Fruit fly (Drosophila melanogaster): ENCODE data around the gene Usp10.
A peak's percentile ranks its signal among the peaks of the same experiment; 100 is the strongest.

The Usp10 gene

DNA sequence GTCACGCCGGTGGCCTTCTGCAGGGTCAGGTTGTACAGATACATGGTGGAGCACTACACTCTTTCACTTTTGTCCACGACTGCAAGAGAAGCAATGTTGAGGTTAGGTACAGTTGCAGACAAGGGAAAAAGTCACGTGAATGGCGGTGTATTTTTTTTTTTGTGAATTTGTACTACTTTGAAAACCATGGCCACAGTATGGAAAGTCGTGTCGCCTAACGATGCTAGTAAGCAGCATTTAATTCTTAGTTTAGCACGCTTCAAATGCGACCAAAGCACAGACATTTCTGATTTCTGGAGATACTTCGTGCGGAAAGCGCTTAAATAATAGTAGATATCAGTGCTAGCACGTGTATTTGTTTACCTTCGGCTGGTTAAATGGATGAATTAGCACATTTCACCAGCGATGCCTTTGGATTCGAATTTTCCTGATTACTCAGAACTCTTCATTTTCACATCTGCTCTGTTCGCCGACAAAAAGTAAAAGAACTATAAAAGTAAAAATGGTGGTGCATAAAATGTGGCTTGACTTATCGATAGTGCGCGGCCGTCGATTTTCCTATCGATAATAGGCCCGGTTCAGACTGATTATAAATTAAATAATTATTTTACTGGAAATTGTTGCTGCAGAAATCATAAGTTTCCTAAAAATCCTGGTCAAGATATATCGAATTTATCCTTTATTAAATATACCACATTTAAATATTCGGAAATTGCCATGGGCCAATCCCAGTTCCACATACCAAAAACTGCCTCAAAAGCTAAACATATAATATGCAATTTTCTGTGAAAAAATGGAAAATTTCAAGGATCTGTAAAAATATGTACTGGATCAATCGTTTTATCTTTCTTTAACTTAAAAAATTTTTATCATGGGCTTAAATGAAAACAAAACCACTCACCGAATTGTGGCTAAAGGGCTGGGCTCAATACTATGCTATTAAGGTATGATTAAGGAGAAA, 38.5 kb upstream of the Usp10 start, which contains the start of gene Sf3b3:
Sf3b3 (minus strand) TSS at position 489 of the 961 bp plus-strand sequence.
- TF ChIP-seq fd96Ca (GFP tag; IDR thresholded peaks at IDR 0.05) (peak; percentile 17; the same call in 1 of the 3 replicates), CG32121 (GFP tag; IDR thresholded peaks at IDR 0.05) (0 out of 2 replicates have a peak, but pooled peaks have one; percentile 16), rn (GFP tag; IDR thresholded peaks at IDR 0.05) (no peak), CG13204 (GFP tag; optimal IDR thresholded peaks at IDR 0.05) (no peak), Snoo (tag; optimal IDR thresholded peaks at IDR 0.05) (no peak), CG10348 (GFP tag; IDR thresholded peaks at IDR 0.05) (no peak), CG8301 (tag; optimal IDR thresholded peaks at IDR 0.05) (no peak), Pif1B (GFP tag; optimal IDR thresholded peaks at IDR 0.05) (no peak), Ets98B (GFP tag; IDR thresholded peaks at IDR 0.05) (peak; percentile 8; the same call in 1 of the 2 replicates), D1 (tag; optimal IDR thresholded peaks at IDR 0.05) (no peak), CG14655 (GFP tag; optimal IDR thresholded peaks at IDR 0.05) (no peak), CG12605 (GFP tag; IDR thresholded peaks at IDR 0.05) (peak; percentile 24; the same call in 1 of the 2 replicates), CG4496 (GFP tag; IDR thresholded peaks at IDR 0.05) (peak; percentile 33; the same call in 1 of the 3 replicates), Pif1A (GFP tag; optimal IDR thresholded peaks at IDR 0.05) (no peak), EcR (GFP tag; optimal IDR thresholded peaks at IDR 0.05) (no peak), CG15710 (tag; optimal IDR thresholded peaks at IDR 0.05) (peak; percentile 12), CG34367 (tag; optimal IDR thresholded peaks at IDR 0.05) (no peak), gl (tag; optimal IDR thresholded peaks at IDR 0.05) (peak; percentile 10), CG8159 (tag; optimal IDR thresholded peaks at IDR 0.05) (no peak), CG17806 (tag; optimal IDR thresholded peaks at IDR 0.05) (peak; percentile 6), CG9948 (tag; optimal IDR thresholded peaks at IDR 0.05) (peak; percentile 6)

DNA sequence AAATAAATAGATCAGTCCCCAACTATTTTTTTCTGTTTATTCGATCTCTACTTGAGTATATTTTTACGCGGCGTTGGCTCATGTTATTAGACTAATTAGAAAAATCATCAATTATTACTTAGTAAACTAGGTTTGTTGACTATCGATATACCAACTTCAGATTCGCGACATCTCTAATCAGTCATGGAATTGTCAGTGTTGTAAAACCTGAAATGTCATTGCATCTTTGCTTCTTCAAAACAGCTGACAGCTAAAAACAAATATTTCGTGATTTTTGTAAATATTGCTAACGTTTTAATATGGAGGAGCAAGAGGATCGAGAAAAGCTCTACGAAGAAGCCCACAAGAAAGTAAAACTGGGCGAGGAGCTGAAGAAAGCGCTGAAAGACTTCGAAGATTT, 37.8 kb upstream of the Usp10 start, which contains the start of gene CG42553:
CG42553 (plus strand) TSS at position 216 of the 400 bp plus-strand sequence.
- no peak for TF ChIP-seq Pif1B (GFP tag; optimal IDR thresholded peaks at IDR 0.05)

DNA sequence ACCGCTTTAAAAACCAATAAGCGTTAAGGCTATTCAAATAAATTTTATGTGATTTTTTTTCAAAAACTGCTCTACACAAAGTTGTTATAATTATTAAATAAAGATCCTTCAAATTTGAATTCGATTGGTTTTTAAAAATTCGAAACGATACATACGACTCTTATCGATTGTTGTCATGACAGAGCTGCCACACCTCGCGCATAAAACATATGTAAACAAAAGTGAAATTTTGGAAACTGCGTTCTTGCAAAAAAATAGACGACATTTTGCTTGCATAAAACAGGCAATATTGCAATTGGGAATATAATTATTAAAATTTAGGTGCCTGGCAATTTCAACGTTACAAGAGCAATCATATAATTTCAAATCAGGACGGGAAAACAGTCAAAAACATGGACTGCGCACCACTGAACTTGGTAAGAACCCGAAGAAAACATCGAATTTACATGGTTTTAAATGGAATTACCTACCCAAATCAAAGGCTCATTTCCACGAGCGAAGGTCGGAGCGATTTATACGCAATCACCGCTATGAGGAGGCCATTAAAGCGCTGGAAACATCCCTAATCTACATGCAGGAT, 36.2 kb upstream of the Usp10 start, which contains the start of gene CG42554:
CG42554 (plus strand) TSS at position 229 of the 580 bp plus-strand sequence.
- TF ChIP-seq CG32121 (GFP tag; IDR thresholded peaks at IDR 0.05) (no peak), CG8159 (tag; optimal IDR thresholded peaks at IDR 0.05) (no peak), CG17806 (tag; optimal IDR thresholded peaks at IDR 0.05) (no peak), CG34367 (tag; optimal IDR thresholded peaks at IDR 0.05) (no peak)

DNA sequence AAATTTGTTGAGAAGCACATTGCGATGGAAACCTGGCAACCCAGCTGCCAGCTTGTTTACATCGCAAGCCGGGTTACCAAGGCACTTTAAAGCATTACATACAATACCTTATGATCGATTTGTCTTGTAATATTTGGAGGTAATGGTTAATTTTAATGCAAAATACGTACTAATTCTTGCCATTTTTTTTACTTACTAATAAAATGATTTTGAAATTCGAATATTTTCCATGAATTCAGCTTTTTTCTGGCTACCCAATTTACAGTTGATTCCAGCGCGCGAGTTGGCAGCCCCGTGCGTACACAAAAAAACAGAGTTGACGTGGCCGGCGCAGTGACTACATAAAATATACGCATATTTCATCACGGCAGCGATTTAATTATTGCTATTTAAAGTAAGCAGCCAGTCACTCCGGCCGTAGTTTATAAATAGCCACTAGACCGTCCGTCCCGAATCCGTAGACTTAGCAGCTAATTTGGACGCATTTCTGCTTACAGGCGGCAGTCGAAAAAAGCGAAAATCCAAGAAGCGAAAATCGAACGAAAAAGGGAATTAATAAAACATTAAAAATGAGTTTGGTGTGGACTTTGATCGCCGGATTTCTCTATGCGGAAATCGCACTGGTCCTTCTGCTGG, 34.0 kb upstream of the Usp10 start, which contains the start of the genes CG13901 and CG13887:
CG13901 (minus strand) TSS at position 270 of the 636 bp plus-strand sequence.
CG13887 (plus strand) TSS at position 310 of the 636 bp plus-strand sequence.
- no peak for TF ChIP-seq CG14655 (GFP tag; optimal IDR thresholded peaks at IDR 0.05)
- TF ChIP-seq CG8159 (tag; optimal IDR thresholded peaks at IDR 0.05): peak; percentile 87
- TF ChIP-seq Pif1A (GFP tag; optimal IDR thresholded peaks at IDR 0.05): no peak
- TF ChIP-seq CG17806 (tag; optimal IDR thresholded peaks at IDR 0.05): peak; percentile 85
- TF ChIP-seq CG10348 (GFP tag; IDR thresholded peaks at IDR 0.05): 0 out of 2 replicates have a peak, but pooled peaks have one; percentile 48
- TF ChIP-seq gl (tag; optimal IDR thresholded peaks at IDR 0.05): peak; percentile 50
- peak; percentile 72; the same call in 1 of the 2 replicates for TF ChIP-seq rn (GFP tag; IDR thresholded peaks at IDR 0.05)
- TF ChIP-seq CG8301 (tag; optimal IDR thresholded peaks at IDR 0.05): peak; percentile 80
- no peak for TF ChIP-seq D1 (tag; optimal IDR thresholded peaks at IDR 0.05)
- TF ChIP-seq Ets98B (GFP tag; IDR thresholded peaks at IDR 0.05): peak; percentile 88
- TF ChIP-seq CG13204 (GFP tag; optimal IDR thresholded peaks at IDR 0.05): no peak
- TF ChIP-seq Snoo (tag; optimal IDR thresholded peaks at IDR 0.05): peak; percentile 75
- TF ChIP-seq fd96Ca (GFP tag; IDR thresholded peaks at IDR 0.05): peak; percentile 87
- TF ChIP-seq EcR (GFP tag; optimal IDR thresholded peaks at IDR 0.05): peak; percentile 74
- peak; percentile 81 for TF ChIP-seq CG34367 (tag; optimal IDR thresholded peaks at IDR 0.05)
- no peak for TF ChIP-seq Pif1B (GFP tag; optimal IDR thresholded peaks at IDR 0.05)
- peak; percentile 45; the same call in 1 of the 2 replicates for TF ChIP-seq CG12605 (GFP tag; IDR thresholded peaks at IDR 0.05)
- TF ChIP-seq CG9948 (tag; optimal IDR thresholded peaks at IDR 0.05): peak; percentile 80
- peak; percentile 86 for TF ChIP-seq CG4496 (GFP tag; IDR thresholded peaks at IDR 0.05)
- TF ChIP-seq CG15710 (tag; optimal IDR thresholded peaks at IDR 0.05): peak; percentile 87
- TF ChIP-seq CG32121 (GFP tag; IDR thresholded peaks at IDR 0.05): peak; percentile 83

DNA sequence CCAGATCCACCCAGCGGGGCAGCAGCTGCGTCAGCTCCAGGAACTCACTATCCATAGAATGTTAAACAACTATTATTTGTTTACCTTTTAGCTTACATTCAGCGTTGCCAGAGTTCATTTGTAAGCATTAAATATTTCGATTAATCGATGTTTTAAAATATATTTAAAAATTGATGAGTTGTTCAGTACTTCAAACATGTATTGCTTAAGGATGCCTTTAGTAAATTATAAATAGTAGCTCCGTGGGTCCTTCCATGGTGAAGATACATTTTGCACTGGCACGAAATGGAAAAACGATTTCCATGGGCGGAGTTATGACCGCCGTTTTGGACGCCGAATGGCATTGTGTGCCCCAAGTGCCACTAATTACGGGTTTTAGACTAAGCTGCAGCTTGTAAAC, 30.4 kb upstream of the Usp10 start, which contains the start of the genes JMJD5 and Gr61a:
JMJD5 (minus strand) TSS at position 101 of the 400 bp plus-strand sequence.
Gr61a (plus strand) TSS at position 192 of the 400 bp plus-strand sequence.
- TF ChIP-seq CG17806 (tag; optimal IDR thresholded peaks at IDR 0.05) (no peak), fd96Ca (GFP tag; IDR thresholded peaks at IDR 0.05) (no peak), CG15710 (tag; optimal IDR thresholded peaks at IDR 0.05) (no peak), CG12605 (GFP tag; IDR thresholded peaks at IDR 0.05) (no peak), D1 (tag; optimal IDR thresholded peaks at IDR 0.05) (no peak), CG13204 (GFP tag; optimal IDR thresholded peaks at IDR 0.05) (no peak)

Measured in whole organism, pupa.